Worm (Caenorhabditis elegans) whole organism, L3 larva: ENCODE measurements around the gene F47C12.8.

Source experiments
- ZK546.5 ChIP-seq: sonication (generic microtip); optimal IDR thresholded peaks from 2 replicates; lab custom pipeline; 2017; ENCODE audit warnings: missing biosample characterization, missing genetic modification characterization
- aly-2 ChIP-seq: fragments of 150-350 bp; optimal IDR thresholded peaks from 2 replicates; lab custom pipeline; 2014; ENCODE audit warnings: missing biosample characterization, missing genetic modification characterization
- egl-27 ChIP-seq: sonication (generic microtip); optimal IDR thresholded peaks from 4 replicates; lab custom pipeline; 2017; ENCODE audit warnings: missing biosample characterization, missing genetic modification reagents, missing genetic modification characterization
- elt-2 ChIP-seq: sonication (generic microtip); optimal IDR thresholded peaks from 2 replicates; lab custom pipeline; 2016; ENCODE audit warnings: missing genetic modification reagents, mild to moderate bottlenecking, missing genetic modification characterization, missing compliant biosample characterization
- fkh-10 ChIP-seq: sonication (generic microtip); optimal IDR thresholded peaks from 2 replicates; lab custom pipeline; 2017; ENCODE audit warnings: missing biosample characterization, missing genetic modification reagents, missing genetic modification characterization
- jun-1 ChIP-seq: fragments of 150-350 bp; optimal IDR thresholded peaks from 2 replicates; lab custom pipeline; 2014; ENCODE audit warnings: missing biosample characterization, missing genetic modification reagents, missing genetic modification characterization
- lsy-12 ChIP-seq: sonication (generic microtip); optimal IDR thresholded peaks from 2 replicates; lab custom pipeline; 2016; ENCODE audit warnings: mild to moderate bottlenecking, missing genetic modification characterization, missing compliant biosample characterization
- nhr-25 ChIP-seq: sonication (generic microtip); optimal IDR thresholded peaks from 2 replicates; lab custom pipeline; 2017; ENCODE audit warnings: missing biosample characterization, missing genetic modification characterization
- nhr-76 ChIP-seq: fragments of 150-350 bp; sonication (generic microtip); optimal IDR thresholded peaks from 5 replicates; lab custom pipeline; 2014; ENCODE audit warnings: missing biosample characterization, missing genetic modification characterization
- unc-62 ChIP-seq: fragments of 150-350 bp; sonication (generic microtip); optimal IDR thresholded peaks from 4 replicates; lab custom pipeline; 2014; ENCODE audit warnings: missing biosample characterization, missing genetic modification reagents, missing genetic modification characterization
- zag-1 ChIP-seq: fragments of 150-350 bp; optimal IDR thresholded peaks from 2 replicates; lab custom pipeline; 2014; ENCODE audit warnings: missing biosample characterization, missing genetic modification characterization

- no peak for TF ChIP-seq egl-27 (tag; lab: Kevin White, UChicago)
- TF ChIP-seq jun-1 (tag; lab: Kevin White, UChicago) = peak; percentile 99
- TF ChIP-seq zag-1 (tag; lab: Kevin White, UChicago) = no peak
- TF ChIP-seq lsy-12 = no peak
- no peak for TF ChIP-seq nhr-25 (tag; lab: Kevin White, UChicago)
- no peak for TF ChIP-seq ZK546.5 (tag; lab: Kevin White, UChicago)
- TF ChIP-seq nhr-76 (tag; lab: Kevin White, UChicago) = no peak
- no peak for TF ChIP-seq fkh-10 (GFP tag; lab: Kevin White, UChicago)
- no peak for TF ChIP-seq unc-62 (GFP tag; lab: Kevin White, UChicago)
- peak; percentile 100 for TF ChIP-seq elt-2 (tag; lab: Kevin White, UChicago)
- TF ChIP-seq aly-2 (tag; lab: Kevin White, UChicago) = no peak
These were observed 9.7 kb downstream of the F47C12.8 start, which contains the start of gene clec-78 for ce11 chrIV:3988638-3989152.
